Fruit fly (Drosophila melanogaster) whole organism, prepupa: ENCODE measurements around the gene Jon99Ciii.
"Not testable (repeated sequence)": the region's sequence is repeated elsewhere in the genome, so short reads cannot be mapped to it uniquely, and the experiment has no call there.

Experiments used
- Blimp-1 ChIP-seq: fragments of 200-800 bp; sonication (Bioruptor generic); optimal IDR thresholded peaks from 3 replicates; lab custom pipeline; 2017; ENCODE audit warnings: missing biosample characterization, missing genetic modification characterization, mild to moderate bottlenecking, moderate library complexity, missing genetic modification reagents
- CG3919 ChIP-seq: fragments of 200-800 bp; sonication (Bioruptor generic); optimal IDR thresholded peaks from 3 replicates; lab custom pipeline; 2016; ENCODE audit warnings: missing biosample characterization, missing genetic modification characterization
- CG6163 ChIP-seq: fragments of 200-800 bp; sonication (Bioruptor generic); IDR thresholded peaks from 3 replicates; pipeline ENCODE4 v1.3.6; 2022; ENCODE audit warnings: missing biosample characterization, missing genetic modification characterization
- CG8319 ChIP-seq: fragments of 200-800 bp; sonication (Bioruptor generic); optimal IDR thresholded peaks from 3 replicates; lab custom pipeline; 2016; ENCODE audit warnings: missing biosample characterization, missing genetic modification characterization
- Lpt ChIP-seq: fragments of 200-800 bp; sonication (Bioruptor generic); optimal IDR thresholded peaks from 3 replicates; lab custom pipeline; 2016; ENCODE audit warnings: missing biosample characterization, missing genetic modification characterization
- achi ChIP-seq: fragments of 200-800 bp; sonication (Bioruptor generic); optimal IDR thresholded peaks from 3 replicates; lab custom pipeline; 2016; ENCODE audit warnings: missing biosample characterization, missing genetic modification characterization

- not testable (repeated sequence) for TF ChIP-seq Lpt (GFP tag; lab: Kevin White, UChicago); Blimp-1 (GFP tag; lab: Kevin White, UChicago); CG6163 (GFP tag; lab: Robert Waterston, UW); CG8319; CG3919 (GFP tag; lab: Kevin White, UChicago); achi (GFP tag; lab: Kevin White, UChicago)
Observed at dm6 chr3R:29924515-29924914, 2.5 kb downstream of the Jon99Ciii start, which contains the start of gene Jon99Cii.
